Worm (Caenorhabditis elegans) whole organism, midembryonic: ENCODE data around the gene F36A4.2.

ENCODE experiments used
- T22C8.4 ChIP-seq: fragments of 200-800 bp; sonication (Bioruptor generic); IDR thresholded peaks from 2 replicates; pipeline ENCODE4 v1.3.6; 2022; ENCODE audit warnings: missing genetic modification characterization, missing compliant biosample characterization
- cog-1 ChIP-seq: sonication (generic microtip); optimal IDR thresholded peaks from 2 replicates; lab custom pipeline; 2016; ENCODE audit warnings: missing genetic modification characterization, missing compliant biosample characterization
- flt-1 ChIP-seq: fragments of 200-800 bp; sonication (Bioruptor generic); IDR thresholded peaks from 2 replicates; pipeline ENCODE4 v1.3.6; 2022; ENCODE audit warnings: missing genetic modification characterization, missing compliant biosample characterization
- klf-2 ChIP-seq: fragments of 200-800 bp; sonication (Bioruptor generic); conservative IDR thresholded peaks from 2 replicates; pipeline ENCODE4 v1.3.6; 2022; ENCODE audit warnings: missing genetic modification reagents, missing genetic modification characterization, missing compliant biosample characterization
- med-1 ChIP-seq: sonication (generic microtip); optimal IDR thresholded peaks from 2 replicates; lab custom pipeline; 2017; ENCODE audit warnings: missing genetic modification characterization, mild to moderate bottlenecking, missing compliant biosample characterization, antibody characterized with exemption, missing genetic modification reagents; ENCODE audit not compliant: insufficient read depth
- ref-1 ChIP-seq: fragments of 200-800 bp; sonication (Bioruptor generic); conservative IDR thresholded peaks from 2 replicates; pipeline ENCODE4 v1.3.6; 2022; ENCODE audit warnings: missing genetic modification reagents, missing genetic modification characterization, missing compliant biosample characterization
- tab-1 ChIP-seq: fragments of 200-800 bp; sonication (Bioruptor generic); IDR thresholded peaks from 2 replicates; pipeline ENCODE4 v1.3.6; 2022; ENCODE audit warnings: missing genetic modification characterization, missing compliant biosample characterization
- ztf-23 ChIP-seq: fragments of 200-800 bp; sonication (Bioruptor generic); IDR thresholded peaks from 2 replicates; pipeline ENCODE4 v1.3.6; 2022; ENCODE audit warnings: missing genetic modification reagents, missing genetic modification characterization, missing compliant biosample characterization
- ztf-29 ChIP-seq: fragments of 200-800 bp; sonication (Bioruptor generic); IDR thresholded peaks from 2 replicates; pipeline ENCODE4 v1.3.6; 2022; ENCODE audit warnings: missing genetic modification reagents, missing genetic modification characterization, missing compliant biosample characterization

F36A4.2 gene

DNA sequence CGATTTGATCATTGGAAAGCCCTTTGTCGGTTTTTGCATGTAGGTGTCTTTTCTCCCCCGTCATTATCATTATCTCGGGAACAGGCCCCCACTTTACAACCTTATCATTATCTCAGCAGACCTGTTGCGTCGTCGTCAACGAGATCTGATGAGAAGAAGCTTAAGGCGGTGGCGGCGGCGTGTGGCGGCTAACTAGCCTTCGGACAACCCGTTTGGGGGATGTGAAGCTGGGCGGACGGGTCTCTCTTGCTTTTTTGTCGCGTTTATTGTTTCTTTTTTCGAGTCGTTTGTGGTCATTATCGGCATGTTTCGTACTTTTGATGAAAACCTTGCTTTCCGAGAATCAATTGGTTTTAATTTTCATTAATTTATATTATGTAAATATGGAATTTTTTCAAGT, 29.0 kb downstream of the F36A4.2 start:
- TF ChIP-seq med-1: no peak
- TF ChIP-seq ztf-23 (GFP tag; lab: Robert Waterston, UW): no peak
- TF ChIP-seq ztf-29 (GFP tag; lab: Robert Waterston, UW): no peak
- TF ChIP-seq T22C8.4 (GFP tag; lab: Robert Waterston, UW): no peak
- TF ChIP-seq klf-2: no peak
- no peak for TF ChIP-seq tab-1 (GFP tag; lab: Robert Waterston, UW)
- no peak for TF ChIP-seq cog-1 (tag; lab: Kevin White, UChicago)
- TF ChIP-seq ref-1 (GFP tag; lab: Robert Waterston, UW): no peak
- TF ChIP-seq flt-1 (GFP tag; lab: Robert Waterston, UW): no peak

DNA sequence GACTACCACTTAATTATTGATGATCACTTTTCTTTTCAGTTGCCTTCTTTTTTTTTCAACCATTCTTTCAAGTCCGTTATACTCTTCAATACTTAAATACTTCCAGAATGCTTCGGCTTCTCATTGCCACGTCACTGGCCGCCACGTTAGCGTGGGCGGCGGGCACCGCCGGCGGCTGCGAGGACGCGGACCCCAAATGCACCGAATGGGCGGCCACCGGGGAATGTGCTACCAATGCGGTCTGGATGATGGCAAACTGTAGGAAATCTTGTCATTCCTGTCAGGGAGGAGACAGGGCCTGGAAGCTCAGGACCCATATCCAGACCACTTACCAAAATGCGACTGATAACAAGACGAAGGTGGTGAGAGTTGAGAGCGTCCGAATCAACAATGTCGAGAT, 30.2 kb downstream of the F36A4.2 start, which contains the start of gene lgc-22:
lgc-22 (plus strand) TSS at position 105 of the 400 bp plus-strand sequence.
- TF ChIP-seq tab-1 (GFP tag; lab: Robert Waterston, UW) (peak; percentile 41; the same call in 1 of the 2 replicates), klf-2 (no peak)

DNA sequence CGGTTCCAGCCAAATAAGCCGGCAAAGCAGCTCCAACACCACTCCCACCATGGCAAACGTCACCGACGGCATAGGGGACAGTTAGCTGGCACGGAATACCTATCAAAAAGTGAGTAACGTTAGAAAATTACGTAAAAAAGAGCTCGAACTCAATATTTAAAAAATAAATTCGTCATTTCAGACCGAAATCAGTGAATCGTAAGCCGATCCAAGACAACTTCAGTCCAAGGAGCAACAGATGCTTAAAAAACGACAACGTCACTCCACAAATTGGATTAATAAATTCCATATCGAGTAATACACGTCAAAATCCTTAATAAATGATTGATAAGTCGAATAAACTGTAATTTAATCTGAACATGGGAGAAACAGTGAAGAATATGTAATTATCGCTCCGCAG, 35.3 kb downstream of the F36A4.2 start:
- TF ChIP-seq cog-1 (tag; lab: Kevin White, UChicago) (no peak), tab-1 (GFP tag; lab: Robert Waterston, UW) (no peak), ref-1 (GFP tag; lab: Robert Waterston, UW) (no peak), flt-1 (GFP tag; lab: Robert Waterston, UW) (no peak), klf-2 (no peak), T22C8.4 (GFP tag; lab: Robert Waterston, UW) (no peak), ztf-29 (GFP tag; lab: Robert Waterston, UW) (no peak), ztf-23 (GFP tag; lab: Robert Waterston, UW) (no peak), med-1 (no peak)

DNA sequence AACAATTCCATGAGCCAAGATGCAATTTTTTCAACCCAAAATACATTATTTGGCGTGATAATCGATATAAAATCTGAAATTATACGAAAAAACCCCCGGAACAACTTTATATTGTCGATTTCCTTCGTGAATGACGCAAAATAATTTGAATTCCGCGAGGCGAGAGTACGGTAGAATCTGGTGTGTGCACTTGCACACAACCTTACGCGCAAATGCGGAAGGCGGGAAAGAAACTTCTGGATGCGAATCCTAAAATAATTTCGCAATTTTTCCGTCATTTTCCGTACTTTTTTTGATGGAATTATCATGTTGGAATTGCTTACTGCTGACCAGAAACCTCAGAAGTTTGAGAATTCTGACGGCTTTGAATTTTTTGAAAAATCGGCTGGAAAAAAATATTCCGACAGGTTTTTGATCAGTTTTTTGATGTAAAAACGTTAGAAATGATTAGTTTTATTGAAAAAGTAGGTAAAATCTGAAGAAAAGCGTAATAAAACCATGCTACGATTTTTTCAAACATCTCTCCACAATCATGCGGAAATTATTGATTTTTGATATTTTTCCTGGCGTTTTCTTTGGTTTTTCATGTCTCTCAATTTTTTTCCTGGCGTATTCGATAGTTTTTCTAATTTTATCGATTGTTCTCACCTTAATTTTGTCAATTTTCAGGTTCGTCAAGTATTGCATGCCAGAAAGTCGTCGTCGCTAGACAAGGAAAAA, 36.4 kb downstream of the F36A4.2 start, which contains the start of gene set-9:
set-9 (plus strand) TSS at position 670 of the 720 bp plus-strand sequence.
- TF ChIP-seq ref-1 (GFP tag; lab: Robert Waterston, UW) (no peak), med-1 (no peak), ztf-23 (GFP tag; lab: Robert Waterston, UW) (no peak), tab-1 (GFP tag; lab: Robert Waterston, UW) (no peak), ztf-29 (GFP tag; lab: Robert Waterston, UW) (no peak), flt-1 (GFP tag; lab: Robert Waterston, UW) (no peak), klf-2 (no peak), cog-1 (tag; lab: Kevin White, UChicago) (no peak)

DNA sequence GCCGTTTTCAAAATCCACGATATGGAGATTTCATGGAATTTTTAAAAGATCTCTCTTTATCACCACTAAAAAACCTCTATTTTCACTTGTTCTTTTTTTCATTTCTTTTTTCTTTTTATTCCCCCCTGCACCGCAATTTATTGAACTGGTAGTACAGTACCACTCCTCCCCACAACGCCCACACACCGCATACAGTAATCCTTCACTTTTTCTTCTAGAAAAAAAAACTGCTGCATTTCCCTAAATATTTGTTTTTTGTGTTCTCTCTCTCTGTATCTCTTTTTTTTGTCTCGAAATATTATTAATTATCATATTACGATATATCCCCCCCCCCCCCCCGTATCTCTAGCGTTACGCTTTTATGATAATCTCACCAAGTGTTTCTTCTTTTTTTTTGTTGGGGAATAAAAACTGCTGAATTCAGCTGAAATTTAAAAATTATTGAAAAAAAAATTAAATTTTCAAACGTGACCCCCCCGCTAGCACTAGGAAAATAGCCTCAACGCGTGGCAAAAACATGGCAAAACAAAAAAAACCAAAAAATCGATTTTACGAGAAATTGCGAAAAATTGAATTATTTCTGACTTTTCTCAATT, 45.9 kb downstream of the F36A4.2 start, which contains the start of gene Y24D9B.1:
Y24D9B.1 (plus strand) TSS at position 546 of the 596 bp plus-strand sequence.
- TF ChIP-seq ztf-23 (GFP tag; lab: Robert Waterston, UW) (no peak), T22C8.4 (GFP tag; lab: Robert Waterston, UW) (no peak), flt-1 (GFP tag; lab: Robert Waterston, UW) (no peak), tab-1 (GFP tag; lab: Robert Waterston, UW) (no peak), ztf-29 (GFP tag; lab: Robert Waterston, UW) (no peak), ref-1 (GFP tag; lab: Robert Waterston, UW) (no peak), med-1 (no peak)

DNA sequence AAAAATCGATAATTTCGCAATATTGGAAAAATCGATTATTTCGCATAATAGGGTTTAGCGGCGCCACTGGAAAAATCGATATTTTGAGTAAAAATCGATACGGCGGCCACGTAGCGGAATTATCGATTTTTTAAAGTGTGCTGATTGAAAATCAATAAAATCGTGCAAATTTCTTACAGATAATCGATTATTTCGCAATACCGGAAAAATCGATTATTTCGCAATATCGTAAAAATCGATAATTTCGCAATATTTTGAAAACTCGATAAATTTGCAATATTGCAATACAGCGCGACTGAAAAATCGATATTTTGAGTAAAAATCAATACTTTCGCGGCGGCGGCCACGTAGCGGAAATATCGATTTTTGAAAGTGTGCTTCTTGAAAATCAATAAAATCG, 46.6 kb downstream of the F36A4.2 start:
- TF ChIP-seq tab-1 (GFP tag; lab: Robert Waterston, UW) (no peak), T22C8.4 (GFP tag; lab: Robert Waterston, UW) (peak; percentile 79)

DNA sequence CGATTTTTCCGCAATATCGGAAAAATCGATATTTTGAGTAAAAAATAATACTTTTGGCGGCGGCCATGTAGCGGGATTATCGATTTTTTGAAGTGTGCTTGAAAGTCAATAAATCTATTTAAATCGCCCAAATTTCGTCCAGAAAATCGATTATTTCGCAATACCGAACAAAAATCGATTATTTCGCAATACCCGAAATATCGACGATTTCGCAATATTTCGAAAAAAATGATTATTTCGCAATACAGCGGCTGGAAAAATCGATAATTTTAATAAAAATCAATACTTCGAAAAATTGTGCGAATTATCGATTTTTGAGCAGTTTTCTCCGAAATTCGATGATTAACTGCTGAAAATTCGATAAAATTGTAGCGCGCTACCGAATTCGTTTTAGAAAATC, 47.0 kb downstream of the F36A4.2 start:
- TF ChIP-seq T22C8.4 (GFP tag; lab: Robert Waterston, UW) (no peak; the same call in 1 of the 2 replicates), flt-1 (GFP tag; lab: Robert Waterston, UW) (no peak), ztf-23 (GFP tag; lab: Robert Waterston, UW) (no peak), med-1 (no peak), klf-2 (no peak), ref-1 (GFP tag; lab: Robert Waterston, UW) (no peak), cog-1 (tag; lab: Kevin White, UChicago) (no peak)

DNA sequence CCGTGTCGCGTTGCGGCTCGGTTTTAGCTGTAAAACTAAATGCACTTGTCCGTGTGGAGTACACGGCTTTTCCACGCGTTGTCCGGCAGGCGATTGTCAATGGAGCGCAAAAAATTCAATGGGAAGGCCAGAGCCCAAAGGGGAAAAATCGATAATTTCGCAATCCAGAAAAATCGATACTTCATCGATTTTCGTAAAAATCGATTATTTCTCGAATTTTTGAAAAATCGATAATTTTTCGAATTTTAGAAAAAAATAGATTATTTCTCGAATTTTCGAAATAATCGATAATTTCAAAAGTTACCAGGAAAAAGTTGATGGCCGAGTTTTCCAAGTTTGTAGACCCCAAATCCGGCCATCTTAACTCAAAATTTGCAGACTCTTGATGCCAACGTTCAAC, 48.4 kb downstream of the F36A4.2 start:
- TF ChIP-seq T22C8.4 (GFP tag; lab: Robert Waterston, UW): peak; percentile 93
- no peak for TF ChIP-seq cog-1 (tag; lab: Kevin White, UChicago)
